Fruit fly (Drosophila melanogaster) S2 (cell line): ENCODE data around the gene CG4404.

Experiments used
- CG8478 ChIP-seq: fragments of >200 bp; optimal IDR thresholded peaks from 2 replicates; lab custom pipeline; 2018
- CTCF ChIP-seq, 2 experiments: fragments of >200 bp; optimal IDR thresholded peaks; 2 replicates each; lab custom pipeline; 2018

Gene CG4404

DNA sequence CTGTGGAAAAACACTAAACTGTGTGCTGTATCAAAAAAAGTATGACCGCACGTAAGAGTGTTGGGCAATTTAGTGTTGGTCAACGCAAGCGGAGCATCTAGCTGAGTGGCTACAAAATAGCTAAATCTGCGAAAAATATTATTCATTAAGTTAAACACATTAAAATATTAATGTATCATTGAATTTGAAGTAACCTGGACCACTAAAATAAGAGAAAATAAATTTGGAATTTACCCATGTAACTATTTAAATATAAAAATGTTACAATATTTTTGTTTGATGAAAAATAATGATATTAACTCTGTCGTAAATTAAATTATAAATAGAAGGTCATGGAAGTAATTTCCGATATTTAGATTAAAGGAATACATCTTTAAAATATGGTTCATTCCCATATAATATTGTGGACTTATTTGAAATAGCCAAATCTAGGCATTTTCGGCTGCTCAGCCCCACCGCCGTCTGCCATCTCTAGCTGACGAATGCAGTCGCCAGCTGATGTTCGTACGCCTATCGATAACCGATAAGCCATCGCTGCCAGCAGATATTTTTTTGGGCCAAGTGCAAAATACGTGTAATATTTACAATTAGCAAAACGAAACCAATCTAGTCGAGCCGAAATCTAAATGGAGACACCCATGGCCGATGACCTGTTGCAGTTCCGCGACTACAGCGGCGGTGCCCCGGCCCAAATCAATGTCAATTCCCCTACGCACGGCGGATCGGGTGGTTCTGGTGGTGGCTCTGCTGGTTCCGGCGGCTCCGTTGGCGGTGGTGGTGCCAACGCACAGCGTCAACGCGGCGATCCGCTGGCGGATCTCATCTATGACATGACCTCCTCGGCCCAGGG, 4.0 kb upstream of the CG4404 start, which contains the start of the genes Brms1 and CG4645:
Gene Brms1, minus strand, starts transcription at position 46 of the 850 bp plus-strand sequence.
Gene CG4645, plus strand, starts transcription at position 377 of the 850 bp plus-strand sequence.
- TF ChIP-seq CG8478 (no peak), CTCF (optimal IDR thresholded peaks at IDR 0.05; lab: Kevin White, UChicago) (no peak)

DNA sequence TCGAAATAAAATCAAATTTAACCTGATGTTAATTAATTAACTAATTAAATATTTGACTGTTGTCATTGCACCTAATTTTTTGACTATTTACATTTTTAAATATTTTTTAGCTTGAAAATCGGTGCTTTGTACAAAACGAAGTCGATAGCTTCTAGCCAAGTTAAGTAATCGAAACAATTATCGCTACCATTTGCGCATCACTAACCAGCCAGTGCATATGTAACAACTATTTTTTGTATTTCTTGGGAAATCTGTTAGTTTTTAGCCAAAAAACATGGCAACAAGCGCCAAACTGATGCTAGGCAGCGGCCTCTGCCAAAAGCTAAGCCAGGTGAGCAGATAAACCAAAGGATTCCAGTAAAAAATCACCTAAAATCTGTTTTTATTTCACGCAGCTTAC, 1.1 kb upstream of the CG4404 start, which contains the start of gene mRpL49:
Gene mRpL49, plus strand, starts transcription at position 192 of the 400 bp plus-strand sequence.
- no peak for TF ChIP-seq CTCF (optimal IDR thresholded peaks at IDR 0.05; lab: Kevin White, UChicago)
- TF ChIP-seq CG8478, result no peak

DNA sequence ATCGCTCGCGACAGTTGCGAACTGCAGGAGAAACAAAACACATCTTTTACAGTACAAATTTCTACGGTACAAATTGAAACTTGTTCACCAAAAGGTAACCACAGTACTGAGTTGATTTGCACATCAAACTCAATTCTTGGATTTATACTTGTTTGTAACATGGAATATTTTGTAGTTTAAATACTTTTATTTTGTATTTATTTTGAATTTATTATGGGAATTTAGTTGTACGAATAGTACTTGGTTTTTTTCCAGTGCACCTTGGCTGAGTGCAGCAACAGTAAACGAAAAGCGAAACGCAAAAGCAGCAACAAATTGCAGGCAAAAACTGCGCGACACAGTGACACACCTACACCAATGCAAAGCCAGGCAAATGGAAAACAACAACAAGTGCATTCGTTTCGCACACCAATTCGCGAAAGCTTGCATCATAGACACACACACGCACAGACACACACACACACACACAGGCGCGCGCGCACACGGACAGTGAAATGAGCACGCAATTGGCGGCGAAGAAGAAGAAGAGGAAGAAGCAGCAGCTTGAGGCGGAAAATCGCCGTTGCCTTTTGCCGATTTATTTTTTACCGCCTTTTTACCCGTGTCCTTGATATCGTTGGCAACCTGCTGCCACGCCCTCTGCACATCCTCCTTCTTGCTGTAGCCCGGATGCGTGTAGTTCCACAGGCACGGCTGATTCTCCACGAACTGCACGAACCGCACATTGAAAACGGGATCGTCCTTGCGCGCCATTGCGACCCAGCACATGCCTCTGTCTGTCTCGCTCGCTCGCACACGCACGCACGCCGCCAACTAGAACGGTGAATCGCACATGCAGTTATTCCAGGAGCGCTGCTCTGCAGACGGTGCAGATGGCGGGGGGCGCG, 561 bp downstream of the CG4404 start:
- TF ChIP-seq CTCF (optimal IDR thresholded peaks at IDR 0.05; lab: Kevin White, UChicago) (no peak), CG8478 (no peak)

DNA sequence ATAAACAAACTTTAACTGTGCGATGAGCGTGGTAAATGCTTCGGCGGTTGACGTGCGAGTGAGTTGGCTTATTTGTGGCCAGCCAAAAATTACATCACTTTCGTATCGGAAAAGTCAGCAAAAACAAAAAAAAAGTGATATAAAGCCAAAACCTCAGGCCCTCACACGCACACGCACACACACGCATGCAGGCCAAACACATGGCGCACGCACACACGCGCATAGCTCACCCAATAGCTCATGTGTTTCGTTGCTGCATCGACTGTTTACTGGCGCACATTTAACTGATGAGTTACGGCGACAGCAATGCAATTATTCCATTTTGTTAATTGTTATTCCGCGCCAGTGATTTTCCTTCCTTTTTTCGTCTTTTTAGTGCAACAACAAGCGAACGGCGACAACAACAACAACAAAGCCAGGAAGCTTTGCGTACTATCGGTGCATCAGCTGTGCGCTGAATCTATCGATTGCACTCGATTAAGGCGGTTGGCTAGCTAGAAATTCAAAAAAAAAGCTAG, 2.7 kb downstream of the CG4404 start, which contains the start of gene Flad1:
Gene Flad1, minus strand, starts transcription at position 418 of the 518 bp plus-strand sequence.
- TF ChIP-seq CTCF (optimal IDR thresholded peaks at IDR 0.05; lab: Kevin White, UChicago) (no peak), CG8478 (no peak)

DNA sequence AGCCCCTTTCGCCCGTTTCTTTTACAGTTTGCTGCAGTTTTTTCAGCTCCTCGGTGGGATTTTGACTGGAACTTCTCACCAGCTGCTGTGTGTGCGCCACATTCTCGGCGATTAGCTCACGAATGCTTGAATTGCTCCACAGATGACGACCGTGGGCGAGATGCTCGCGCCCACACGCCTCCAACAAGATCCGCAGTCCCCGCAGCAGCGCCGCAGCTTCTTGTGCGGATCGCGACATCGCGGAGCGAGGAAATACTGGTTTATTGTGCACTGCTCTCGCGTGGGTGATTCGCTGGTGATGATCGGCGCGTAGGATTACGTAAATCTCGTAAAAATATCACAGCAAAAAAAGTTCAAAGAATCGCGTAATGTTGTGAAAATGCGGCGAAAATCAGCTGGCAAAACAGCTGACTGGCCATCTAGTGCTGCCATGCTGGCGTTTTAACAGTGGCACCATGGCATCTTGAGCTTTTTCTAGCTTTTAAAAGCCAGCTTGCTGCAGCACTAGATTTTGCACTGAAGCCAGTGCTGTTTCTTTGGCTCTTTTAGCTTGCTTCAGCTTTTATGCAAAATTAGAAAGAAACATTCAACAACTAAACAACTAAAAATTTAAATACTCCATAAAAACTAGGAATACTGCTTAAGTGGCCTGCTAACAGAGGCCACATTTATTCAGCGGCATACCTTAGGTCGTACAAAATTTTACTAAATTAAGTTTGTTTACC, 4.9 kb downstream of the CG4404 start, which contains the start of gene Coq8:
Gene Coq8, minus strand, starts transcription at position 397 of the 725 bp plus-strand sequence.
- TF ChIP-seq CTCF (optimal IDR thresholded peaks at IDR 0.05; lab: Kevin White, UChicago) (no peak), CG8478 (no peak)

DNA sequence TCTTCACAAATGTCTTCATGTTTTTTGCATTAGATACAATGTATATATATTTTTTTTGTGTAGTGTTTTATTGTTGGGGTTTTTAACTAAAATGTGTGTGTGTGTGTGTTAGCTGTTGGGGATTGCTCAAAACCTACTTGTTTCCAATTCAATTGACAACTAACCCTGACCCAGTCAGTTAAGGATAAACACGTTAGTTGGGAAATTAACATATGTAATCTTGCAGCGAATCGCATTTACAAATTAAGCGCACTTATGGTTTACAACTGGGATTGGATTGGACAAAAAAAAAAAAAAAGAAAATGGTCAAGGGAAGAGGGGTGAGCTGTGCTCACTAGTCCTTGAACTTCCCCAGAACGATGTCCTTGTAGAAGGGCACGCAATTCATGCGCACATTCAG, 7.2 kb downstream of the CG4404 start, which contains the start of gene CG32650:
Gene CG32650, minus strand, starts transcription at position 101 of the 400 bp plus-strand sequence.
- TF ChIP-seq CTCF (optimal IDR thresholded peaks at IDR 0.05; lab: Kevin White, UChicago) (no peak), CG8478 (no peak)

DNA sequence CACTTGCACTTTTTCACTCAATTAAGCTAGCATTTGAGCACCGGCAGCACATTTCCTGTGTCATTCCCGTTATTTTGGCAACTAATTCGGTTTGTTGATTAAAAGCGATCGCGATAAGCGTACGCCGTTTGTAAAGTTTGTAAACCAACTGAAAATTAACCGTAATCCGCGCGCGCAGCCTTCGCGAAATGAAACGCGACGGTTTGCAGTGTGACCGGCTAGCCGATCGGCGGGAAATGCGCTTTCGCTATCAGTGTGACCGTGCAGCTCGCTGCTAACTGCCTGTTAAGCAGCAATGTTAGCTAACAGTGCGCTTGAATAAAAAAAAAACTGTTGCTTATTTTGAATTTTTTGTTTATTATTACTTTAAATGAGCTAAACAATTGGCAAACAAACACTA, 8.7 kb downstream of the CG4404 start, which contains the start of gene Pde9:
Gene Pde9, minus strand, starts transcription at position 178 of the 400 bp plus-strand sequence.
- TF ChIP-seq CTCF (optimal IDR thresholded peaks at IDR 0.05; lab: Kevin White, UChicago), result no peak

DNA sequence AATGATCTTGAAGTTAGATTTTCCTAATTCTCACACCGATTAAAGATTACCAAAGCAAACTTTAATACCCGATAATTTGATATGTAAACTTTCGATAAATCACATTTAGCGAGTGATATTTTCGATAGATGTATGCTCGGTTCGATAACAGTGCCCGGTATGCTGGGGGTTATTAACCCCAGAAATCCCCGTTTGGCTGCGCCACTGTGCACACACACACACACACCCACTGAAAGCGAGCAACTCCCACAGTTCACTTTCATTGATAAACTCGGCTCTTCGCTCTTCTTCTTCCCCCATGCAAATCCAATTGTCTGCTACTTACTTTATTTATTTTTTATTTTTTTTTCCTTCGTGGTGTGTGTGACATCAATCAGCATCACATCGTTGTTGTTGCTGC, 9.4 kb downstream of the CG4404 start:
- no peak for TF ChIP-seq CG8478
- TF ChIP-seq CTCF (optimal IDR thresholded peaks at IDR 0.05; lab: Kevin White, UChicago), result peak; percentile 45 to 58

DNA sequence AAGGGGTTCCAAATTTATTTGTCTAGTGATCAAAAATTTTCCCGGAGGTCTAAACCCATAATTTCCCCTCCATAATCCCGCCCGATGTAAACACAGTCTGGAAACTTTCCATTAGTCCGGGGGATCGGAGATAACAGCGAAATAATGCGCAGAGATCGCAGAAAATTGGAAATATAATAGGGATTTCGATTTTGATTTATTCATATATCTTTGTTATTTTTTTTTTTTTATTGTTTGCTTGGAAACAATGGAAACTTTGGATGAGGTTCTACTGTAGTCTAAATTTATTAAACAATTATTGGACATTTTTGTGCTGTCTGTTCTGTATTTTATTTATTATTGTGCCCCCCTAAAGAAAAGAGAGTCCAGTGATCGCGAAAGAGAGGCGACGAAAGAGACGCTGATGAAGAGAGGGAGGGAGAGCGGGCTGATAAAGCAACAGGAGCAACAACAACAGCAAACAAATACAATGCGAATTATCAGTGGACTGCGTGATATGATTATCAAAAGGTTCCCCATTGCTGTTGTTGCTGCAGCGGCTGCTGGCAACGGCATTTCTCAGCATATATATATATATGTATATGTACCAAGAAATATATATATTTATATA, 10.6 kb downstream of the CG4404 start:
- TF ChIP-seq CG8478, result no peak
- no peak for TF ChIP-seq CTCF (optimal IDR thresholded peaks at IDR 0.05; lab: Kevin White, UChicago)

DNA sequence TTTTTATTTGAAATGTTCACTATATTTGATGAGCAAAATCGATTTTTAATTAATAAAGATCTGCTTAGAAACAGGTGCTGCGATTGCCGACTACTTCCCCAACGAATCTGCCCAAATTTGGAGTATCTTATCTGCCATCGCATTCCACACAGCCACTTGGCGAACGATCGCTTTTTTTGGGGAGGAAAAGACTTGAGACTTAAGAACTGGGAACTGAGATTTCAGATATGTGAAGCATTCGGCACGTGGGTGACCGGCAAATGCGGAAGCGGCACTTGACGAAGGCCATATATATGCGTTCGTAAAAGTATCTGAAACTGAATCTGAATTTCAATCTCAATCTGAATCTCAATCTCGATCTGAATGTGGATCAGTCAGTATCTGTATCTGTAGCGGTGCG, 11.8 kb downstream of the CG4404 start:
- TF ChIP-seq CTCF (optimal IDR thresholded peaks at IDR 0.05; lab: Kevin White, UChicago), result no peak
- TF ChIP-seq CG8478, result no peak

DNA sequence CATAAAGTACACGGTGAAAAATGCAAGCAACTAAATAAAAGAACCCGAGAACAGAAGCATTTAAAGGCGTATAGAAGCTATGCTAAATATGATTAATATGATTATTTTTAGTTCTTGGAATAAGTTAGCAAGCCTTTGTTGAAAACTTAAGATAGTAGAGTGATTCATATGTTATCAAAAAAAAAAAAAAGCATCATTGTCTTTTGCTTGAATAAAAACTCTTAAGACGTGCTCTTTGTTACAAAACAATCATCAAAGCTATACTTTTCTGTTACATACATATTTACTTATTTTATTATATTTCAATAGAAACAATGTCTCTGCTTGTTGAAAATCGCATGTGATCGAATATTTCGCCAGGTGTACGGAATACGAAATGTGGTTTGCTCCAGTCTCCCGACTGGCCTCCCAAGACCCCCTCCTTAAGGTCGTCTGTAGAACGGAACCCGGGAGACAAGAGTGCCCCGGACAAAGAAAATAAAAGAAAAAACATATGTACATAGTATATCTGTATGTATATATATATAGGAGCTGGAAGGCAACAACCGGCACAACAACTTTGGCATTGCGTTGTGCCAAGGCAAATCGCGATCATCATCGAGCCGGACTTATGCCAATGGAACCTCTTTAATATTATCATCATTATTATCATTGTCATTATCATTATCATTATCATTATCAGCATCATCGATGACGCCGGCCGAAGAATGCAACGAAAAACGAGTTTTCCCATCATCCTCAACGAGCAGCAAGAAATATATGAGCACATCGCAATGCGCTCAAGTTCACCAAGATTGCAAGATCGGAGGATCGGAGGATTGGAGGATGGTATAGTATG, 14.3 kb downstream of the CG4404 start:
- no peak for TF ChIP-seq CTCF (optimal IDR thresholded peaks at IDR 0.05; lab: Kevin White, UChicago)
- no peak for TF ChIP-seq CG8478

DNA sequence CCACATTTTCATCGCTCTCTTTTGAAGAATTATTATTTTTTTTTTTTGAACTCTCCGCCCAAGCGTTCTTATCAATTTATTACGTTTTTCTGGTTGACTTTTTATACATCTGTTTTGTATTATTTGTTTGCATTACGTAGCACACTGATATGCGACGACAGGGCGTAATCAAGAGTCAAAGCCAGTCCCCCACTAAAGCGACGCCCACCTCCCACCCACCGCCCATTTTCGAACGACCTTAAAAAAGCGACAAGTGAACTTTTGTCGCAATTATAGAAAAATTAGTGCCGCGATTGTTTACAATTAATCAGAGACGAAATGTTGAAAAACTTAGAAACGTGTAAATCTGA, 15.0 kb downstream of the CG4404 start:
- TF ChIP-seq CG8478 (no peak), CTCF (optimal IDR thresholded peaks at IDR 0.05; lab: Kevin White, UChicago) (no peak)

DNA sequence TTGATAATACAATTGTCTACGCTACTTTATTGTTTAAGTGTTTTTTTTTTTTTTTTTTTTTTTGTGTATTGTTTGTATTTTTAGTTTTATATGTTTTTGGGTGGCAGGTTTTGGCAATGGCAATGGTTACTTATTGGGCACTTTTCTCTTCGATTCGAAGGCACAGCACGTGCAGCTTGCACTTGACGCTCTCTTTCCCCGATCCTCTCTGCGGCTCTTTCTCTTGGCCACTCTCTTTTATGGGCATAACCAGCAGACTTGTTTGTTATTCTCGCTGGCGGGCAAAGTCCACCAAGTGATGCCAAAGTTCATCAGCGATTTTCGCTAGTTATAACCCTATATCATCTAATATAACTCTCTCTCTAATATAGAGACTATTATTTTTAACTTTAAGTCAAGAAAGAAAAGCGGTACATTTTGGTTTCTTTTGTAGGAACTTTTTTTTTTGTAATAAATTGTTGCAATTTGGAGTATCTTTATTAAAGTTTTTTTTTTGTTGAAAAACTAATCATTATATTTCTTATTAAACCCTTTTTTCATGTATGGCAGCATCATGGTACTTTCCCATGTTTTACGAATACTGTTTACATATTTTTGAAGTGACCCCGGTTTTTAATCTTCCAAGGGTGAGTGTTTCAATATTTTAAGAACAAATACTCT, 15.5 kb downstream of the CG4404 start:
- no peak for TF ChIP-seq CTCF (optimal IDR thresholded peaks at IDR 0.05; lab: Kevin White, UChicago)
- no peak for TF ChIP-seq CG8478
